Fruit fly (Drosophila melanogaster): ENCODE measurements around the gene gammaSnap2.

The gammaSnap2 gene

DNA sequence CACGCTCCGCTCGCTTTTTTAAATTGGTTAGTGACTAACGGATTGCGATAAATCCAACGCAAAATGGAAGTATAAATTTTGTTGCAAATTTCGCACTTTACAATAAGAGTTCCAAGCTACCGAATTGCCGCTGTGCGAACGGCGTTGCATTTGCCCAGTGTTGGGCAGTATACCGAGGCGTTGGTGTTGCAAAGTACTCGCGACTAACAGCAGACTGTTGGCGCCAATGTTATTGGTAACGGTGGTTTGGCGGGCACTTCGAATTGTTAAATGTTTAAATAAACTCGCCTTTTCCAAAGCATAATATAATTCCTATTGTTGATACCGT, 13.1 kb upstream of the gammaSnap2 start (continued):
- peak; percentile 46 for TF ChIP-seq Sry-δ (GFP tag; optimal IDR thresholded peaks at IDR 0.05)
- no peak for TF ChIP-seq pfk (GFP tag; optimal IDR thresholded peaks at IDR 0.05)
- TF ChIP-seq seq (GFP tag; IDR thresholded peaks at IDR 0.05) = no peak
- no peak for TF ChIP-seq gcm2 (GFP tag; optimal IDR thresholded peaks at IDR 0.05)
- TF ChIP-seq CG17385 (GFP tag; optimal IDR thresholded peaks at IDR 0.05) = no peak
- TF ChIP-seq CG7556 (GFP tag; optimal IDR thresholded peaks at IDR 0.05) = peak; percentile 10
- TF ChIP-seq unpg (GFP tag; optimal IDR thresholded peaks at IDR 0.05) = no peak
- TF ChIP-seq CG14860 (GFP tag; IDR thresholded peaks at IDR 0.05; ENCODE audit: partially characterized antibody) = no peak
- TF ChIP-seq Xbp1 (GFP tag; optimal IDR thresholded peaks at IDR 0.05) = peak; percentile 40
- TF ChIP-seq danr (GFP tag; IDR thresholded peaks at IDR 0.05) = no peak
- no peak for TF ChIP-seq CG43689 (GFP tag; IDR thresholded peaks at IDR 0.05)
- TF ChIP-seq CG9876 (GFP tag; optimal IDR thresholded peaks at IDR 0.05) = no peak
- no peak for TF ChIP-seq CG2889 (GFP tag; IDR thresholded peaks at IDR 0.05)
- no peak for TF ChIP-seq CG16863 (GFP tag; optimal IDR thresholded peaks at IDR 0.05)
- no peak for TF ChIP-seq CG5953 (GFP tag; IDR thresholded peaks at IDR 0.05)
- TF ChIP-seq hkb (optimal IDR thresholded peaks at IDR 0.05) = no peak
- TF ChIP-seq hkb (GFP tag; IDR thresholded peaks at IDR 0.05) = peak; percentile 44; the same call in 1 of the 2 replicates
- no peak for TF ChIP-seq ham (GFP tag; IDR thresholded peaks at IDR 0.05)
- peak; percentile 68 for TF ChIP-seq CG3847 (GFP tag; IDR thresholded peaks at IDR 0.05)
- no peak for TF ChIP-seq CG3407 (GFP tag; optimal IDR thresholded peaks at IDR 0.05)
- no peak for TF ChIP-seq CG13775 (GFP tag; optimal IDR thresholded peaks at IDR 0.05)
- no peak for TF ChIP-seq CG30020 (tag; optimal IDR thresholded peaks at IDR 0.05)
- TF ChIP-seq CG2120 (GFP tag; optimal IDR thresholded peaks at IDR 0.05) = peak; percentile 81
- TF ChIP-seq Max (GFP tag; optimal IDR thresholded peaks at IDR 0.05) = no peak
- peak; percentile 29; the same call in 1 of the 2 replicates for TF ChIP-seq E2f1 (GFP tag; IDR thresholded peaks at IDR 0.05)
- no peak for TF ChIP-seq jing (GFP tag; optimal IDR thresholded peaks at IDR 0.05)
- TF ChIP-seq salm (tag; optimal IDR thresholded peaks at IDR 0.05) = no peak
- no peak for TF ChIP-seq tio (GFP tag; optimal IDR thresholded peaks at IDR 0.05)
- TF ChIP-seq Meics (GFP tag; optimal IDR thresholded peaks at IDR 0.05) = no peak
- peak; percentile 52 for TF ChIP-seq CG3163 (GFP tag; optimal IDR thresholded peaks at IDR 0.05)
- TF ChIP-seq CG31365 (tag; optimal IDR thresholded peaks at IDR 0.05) = peak; percentile 58
- no peak for TF ChIP-seq Atf-2 (GFP tag; optimal IDR thresholded peaks at IDR 0.05)
- peak; percentile 76 for TF ChIP-seq CG13624 (GFP tag; optimal IDR thresholded peaks at IDR 0.05)
- no peak for TF ChIP-seq vvl (GFP tag; IDR thresholded peaks at IDR 0.05)
- 0 out of 2 replicates have a peak, but pooled peaks have one; percentile 18 for TF ChIP-seq CG4360 (GFP tag; IDR thresholded peaks at IDR 0.05)
- no peak for TF ChIP-seq CG1792 (GFP tag; optimal IDR thresholded peaks at IDR 0.05)
- TF ChIP-seq H2.0 (GFP tag; IDR thresholded peaks at IDR 0.05) = no peak
- no peak for TF ChIP-seq klu (GFP tag; IDR thresholded peaks at IDR 0.05)
- TF ChIP-seq dimm (GFP tag; IDR thresholded peaks at IDR 0.05) = no peak
- no peak for TF ChIP-seq Neu2 (GFP tag; optimal IDR thresholded peaks at IDR 0.05; ENCODE audit: borderline replicate concordance)
- peak; percentile 7 for TF ChIP-seq CG13296 (GFP tag; optimal IDR thresholded peaks at IDR 0.05)
- TF ChIP-seq CG17568 (GFP tag; optimal IDR thresholded peaks at IDR 0.05) = no peak
- TF ChIP-seq CG11723 (GFP tag; optimal IDR thresholded peaks at IDR 0.05) = no peak
- peak; percentile 28; the same call in 1 of the 2 replicates for TF ChIP-seq CG10959 (GFP tag; IDR thresholded peaks at IDR 0.05)
- peak; percentile 77 for TF ChIP-seq sens (GFP tag)
- peak; percentile 51 for TF ChIP-seq CG12769 (tag; optimal IDR thresholded peaks at IDR 0.05)
- no peak for TF ChIP-seq CG2202 (tag; optimal IDR thresholded peaks at IDR 0.05)
- peak; percentile 48 for TF ChIP-seq CG9437 (GFP tag; optimal IDR thresholded peaks at IDR 0.05)
- no peak for TF ChIP-seq sr (GFP tag; IDR thresholded peaks at IDR 0.05)
- peak; percentile 0 for TF ChIP-seq PHDP (tag; optimal IDR thresholded peaks at IDR 0.05)
- TF ChIP-seq Hmx (GFP tag; optimal IDR thresholded peaks at IDR 0.05) = no peak
- no peak for TF ChIP-seq CG2678 (tag; optimal IDR thresholded peaks at IDR 0.05)
- no peak for TF ChIP-seq Dll (GFP tag; IDR thresholded peaks at IDR 0.05; ENCODE audit: partially characterized antibody)

Data from whole organism, embryonic.